Fruit fly (Drosophila melanogaster): Measurements from ENCODE around the gene CG6144.

DNA sequence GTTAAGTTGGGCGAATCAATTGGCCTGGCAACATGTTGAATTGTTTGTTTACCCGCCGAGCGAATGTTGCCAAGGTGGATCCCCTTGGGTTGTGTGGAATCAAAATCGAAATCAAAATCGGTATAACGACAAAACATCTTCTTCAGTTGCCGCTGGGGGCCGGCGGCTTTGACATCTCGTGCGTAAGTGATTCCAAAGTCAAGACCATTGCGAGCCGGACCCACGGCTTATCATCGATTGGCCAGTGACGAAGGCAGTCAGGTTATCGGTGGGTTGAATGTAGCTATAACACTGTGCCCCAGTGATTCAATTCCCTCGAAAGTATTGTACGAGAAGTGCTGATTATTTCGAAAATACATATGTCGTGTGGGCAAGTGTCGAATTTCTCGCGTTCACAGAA lies 40.5 kb downstream of the CG6144 start:
- TF ChIP-seq Lpt (GFP tag; optimal IDR thresholded peaks at IDR 0.05) (no peak), CG32006 (GFP tag; optimal IDR thresholded peaks at IDR 0.05) (no peak), Eip93F (GFP tag; optimal IDR thresholded peaks at IDR 0.05) (no peak), Met (GFP tag; optimal IDR thresholded peaks at IDR 0.05) (no peak), CG8632 (GFP tag; optimal IDR thresholded peaks at IDR 0.05) (no peak), CG16779 (tag; optimal IDR thresholded peaks at IDR 0.05) (no peak), fd85E (GFP tag; optimal IDR thresholded peaks at IDR 0.05) (no peak), fd59A (GFP tag; optimal IDR thresholded peaks at IDR 0.05) (no peak), Eip78C (GFP tag) (no peak), lz (GFP tag; optimal IDR thresholded peaks at IDR 0.05) (no peak), Smox (GFP tag; optimal IDR thresholded peaks at IDR 0.05) (no peak), CG9139 (GFP tag; optimal IDR thresholded peaks at IDR 0.05) (no peak), Hr39 (GFP tag; optimal IDR thresholded peaks at IDR 0.05) (no peak), Blimp-1 (GFP tag; optimal IDR thresholded peaks at IDR 0.05) (no peak)
